Fruit fly (Drosophila melanogaster): ENCODE data around the gene Qsox3.

DNA sequence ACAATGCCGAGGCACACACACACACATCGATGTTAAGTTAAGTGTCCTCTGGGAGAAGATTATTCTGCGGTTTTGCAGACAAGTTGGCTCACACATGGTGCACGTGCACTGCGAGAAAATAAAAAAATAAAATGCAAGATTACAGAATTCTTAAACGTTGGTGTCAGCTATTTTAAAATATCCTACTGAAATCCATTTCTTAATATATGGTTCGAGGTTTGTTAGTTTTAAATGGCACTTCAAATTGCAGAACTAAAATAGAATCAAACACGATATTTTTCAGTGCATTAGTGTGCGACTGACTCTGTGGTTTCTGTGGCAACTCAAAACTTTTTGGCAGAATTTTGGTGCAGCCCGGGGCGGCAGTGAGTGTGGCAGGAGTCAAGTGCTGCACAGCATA lies 23.6 kb downstream of the Qsox3 start:
- TF ChIP-seq lola (GFP tag; optimal IDR thresholded peaks at IDR 0.05): no peak
- peak; percentile 40 for TF ChIP-seq Sp1 (GFP tag; optimal IDR thresholded peaks at IDR 0.05)
- TF ChIP-seq OdsH (GFP tag; optimal IDR thresholded peaks at IDR 0.05): peak; percentile 10
- TF ChIP-seq woc (GFP tag; optimal IDR thresholded peaks at IDR 0.05): no peak
- no peak for TF ChIP-seq dl (GFP tag; optimal IDR thresholded peaks at IDR 0.05; ENCODE audit: insufficient read depth in 1 of 2, partially characterized antibody in 2 of 2)
- no peak for TF ChIP-seq CrebA (GFP tag; optimal IDR thresholded peaks at IDR 0.05; ENCODE audit: borderline replicate concordance)
- no peak for TF ChIP-seq Hr78 (GFP tag; optimal IDR thresholded peaks at IDR 0.05)
- peak; percentile 43 for TF ChIP-seq fru (GFP tag; optimal IDR thresholded peaks at IDR 0.05)
- TF ChIP-seq Dfd (GFP tag; optimal IDR thresholded peaks at IDR 0.05): no peak
- peak; percentile 48 for TF ChIP-seq h (GFP tag; optimal IDR thresholded peaks at IDR 0.05)
- no peak for TF ChIP-seq tai (GFP tag; optimal IDR thresholded peaks at IDR 0.05)
- peak; percentile 46 for TF ChIP-seq ey (GFP tag; optimal IDR thresholded peaks at IDR 0.05)
